Worm (Caenorhabditis elegans) whole organism, young adult: ENCODE results near the gene cpr-3.
"Not testable (repeated sequence)": the region's sequence is repeated elsewhere in the genome, so short reads cannot be mapped to it uniquely, and the experiment has no call there.

Experiments used
- B0261.1 ChIP-seq: sonication (generic microtip); optimal IDR thresholded peaks from 2 replicates; lab custom pipeline; 2016; ENCODE audit warnings: mild to moderate bottlenecking, missing genetic modification characterization, moderate library complexity, missing compliant biosample characterization
- F10E7.11 ChIP-seq: sonication (generic microtip); optimal IDR thresholded peaks from 2 replicates; lab custom pipeline; 2017; ENCODE audit warnings: mild to moderate bottlenecking, missing genetic modification characterization, moderate library complexity, missing compliant biosample characterization
- T26A5.8 ChIP-seq: sonication (generic microtip); optimal IDR thresholded peaks from 2 replicates; lab custom pipeline; 2016; ENCODE audit warnings: missing genetic modification characterization, missing compliant biosample characterization
- ama-1 ChIP-seq, 3 experiments: fragments of 150-350 bp in 1 of 3; sonication (generic microtip) in 2 of 3; optimal IDR thresholded peaks; 2 replicates each; lab custom pipeline; 2014 to 2018; ENCODE audit warnings: missing biosample characterization in 2 of 3, missing genetic modification characterization in 2 of 3, missing genetic modification reagents in 2 of 3
- ceh-58 ChIP-seq: fragments of 200-800 bp; sonication (Bioruptor generic); IDR thresholded peaks from 2 replicates; pipeline ENCODE4 v1.3.6; 2022; ENCODE audit warnings: missing genetic modification characterization, missing compliant biosample characterization
- dox-1 ChIP-seq: fragments of 200-800 bp; sonication (Bioruptor generic); IDR thresholded peaks from 2 replicates; pipeline ENCODE4 v1.3.6; 2022; ENCODE audit warnings: missing genetic modification reagents, missing genetic modification characterization, missing compliant biosample characterization
- hlh-26 ChIP-seq: fragments of 200-800 bp; sonication (Bioruptor generic); conservative IDR thresholded peaks from 2 replicates; pipeline ENCODE4 v1.3.6; 2022; ENCODE audit warnings: missing genetic modification reagents, missing genetic modification characterization, missing compliant biosample characterization
- sptf-2 ChIP-seq: fragments of 200-800 bp; sonication (Bioruptor generic); optimal IDR thresholded peaks from 2 replicates; lab custom pipeline; 2018; ENCODE audit warnings: mild to moderate bottlenecking, missing genetic modification characterization, missing compliant biosample characterization
- xnd-1 ChIP-seq: sonication (generic microtip); optimal IDR thresholded peaks from 2 replicates; lab custom pipeline; 2016; ENCODE audit warnings: missing genotype, missing genetic modification reagents, missing genetic modification characterization, missing compliant biosample characterization

DNA sequence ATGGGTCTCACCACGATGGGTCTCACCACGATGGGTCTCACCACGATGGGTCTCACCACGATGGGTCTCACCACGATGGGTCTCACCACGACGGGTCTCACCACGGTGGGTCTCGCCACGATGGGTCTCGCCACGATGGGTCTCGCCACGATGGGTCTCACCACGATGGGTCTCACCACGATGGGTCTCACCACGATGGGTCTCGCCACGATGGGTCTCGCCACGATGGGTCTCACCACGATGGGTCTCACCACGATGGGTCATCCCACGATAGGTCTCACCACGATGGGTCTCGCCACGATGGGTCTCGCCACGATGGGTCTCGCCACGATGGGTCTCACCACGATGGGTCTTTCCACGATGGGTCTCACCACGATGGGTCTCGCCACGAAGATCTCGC lies 23.4 kb upstream of the cpr-3 start:
- TF ChIP-seq T26A5.8 (tag; lab: Kevin White, UChicago); F10E7.11; hlh-26 (GFP tag; lab: Robert Waterston, UW); B0261.1 (tag; lab: Kevin White, UChicago); ama-1 (optimal IDR thresholded peaks at IDR 0.05; lab: Kevin White, UChicago); ama-1 (GFP tag; optimal IDR thresholded peaks at IDR 0.05; lab: Kevin White, UChicago); xnd-1 (tag; lab: Kevin White, UChicago); sptf-2 (GFP tag; lab: Kevin White, UChicago); ceh-58; dox-1 (GFP tag; lab: Robert Waterston, UW): not testable (repeated sequence)
